Worm (Caenorhabditis elegans): ENCODE measurements around the gene pck-1.

pck-1 gene

DNA sequence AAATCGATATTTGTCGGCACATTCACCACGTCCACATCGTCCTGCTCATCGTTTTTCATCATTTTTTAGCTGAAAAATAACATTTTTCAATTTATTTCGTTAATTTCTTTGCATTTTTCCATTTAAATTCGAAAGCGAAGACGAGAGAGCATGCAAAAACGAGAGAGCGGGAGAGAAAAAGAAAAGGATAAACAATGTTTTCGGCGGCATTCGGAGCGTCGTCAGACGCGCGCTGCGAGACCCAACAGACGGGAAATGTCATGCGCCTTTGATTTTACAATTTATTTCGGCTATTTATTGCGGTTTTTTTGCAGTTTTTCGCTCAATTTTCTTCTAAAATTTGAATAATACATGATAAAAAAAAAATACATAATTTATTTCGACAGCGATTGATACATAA lies 20.3 kb upstream of the pck-1 start, which contains the start of gene attf-3 (continued):
- no peak for TF ChIP-seq unc-130 (GFP tag; optimal IDR thresholded peaks at IDR 0.05)
- peak; percentile 59 for TF ChIP-seq snpc-3.4 (tag; optimal IDR thresholded peaks at IDR 0.05)
- peak; percentile 77 for TF ChIP-seq B0019.2 (GFP tag; conservative IDR thresholded peaks at IDR 0.05)
- TF ChIP-seq nfya-2 (GFP tag; IDR thresholded peaks at IDR 0.05), result no peak
- TF ChIP-seq ekl-4 (GFP tag; IDR thresholded peaks at IDR 0.05), result peak; percentile 48; the same call in 1 of the 2 replicates
- peak; percentile 15 for TF ChIP-seq snpc-1.1 (tag; optimal IDR thresholded peaks at IDR 0.05; ENCODE audit: insufficient read depth)
- no peak for TF ChIP-seq Y67H2A.10 (GFP tag; conservative IDR thresholded peaks at IDR 0.05)
- no peak for TF ChIP-seq rcor-1 (GFP tag; IDR thresholded peaks at IDR 0.05)
- TF ChIP-seq ztf-3 (GFP tag; optimal IDR thresholded peaks at IDR 0.05), result no peak
- TF ChIP-seq rpc-1 (optimal IDR thresholded peaks at IDR 0.05), result no peak
- no peak for TF ChIP-seq rpc-1 (tag; optimal IDR thresholded peaks at IDR 0.05)
- TF ChIP-seq C17E4.6 (GFP tag; IDR thresholded peaks at IDR 0.05), result no peak
- TF ChIP-seq madf-8 (GFP tag; conservative IDR thresholded peaks at IDR 0.05), result peak; percentile 56
- TF ChIP-seq xnd-1 (tag; optimal IDR thresholded peaks at IDR 0.05), result no peak
- TF ChIP-seq B0336.3 (GFP tag; IDR thresholded peaks at IDR 0.05), result 0 out of 2 replicates have a peak, but pooled peaks have one; percentile 30
- TF ChIP-seq snpc-1.3 (tag; optimal IDR thresholded peaks at IDR 0.05; ENCODE audit: insufficient read depth), result peak; percentile 36
- TF ChIP-seq unc-62 (GFP tag; optimal IDR thresholded peaks at IDR 0.05), result no peak
- peak; percentile 54 for TF ChIP-seq madf-10 (tag; optimal IDR thresholded peaks at IDR 0.05)
- TF ChIP-seq D2030.7 (GFP tag; IDR thresholded peaks at IDR 0.05), result peak; percentile 95
- no peak for TF ChIP-seq Y79H2A.3 (GFP tag; conservative IDR thresholded peaks at IDR 0.05)
- no peak for TF ChIP-seq T07F8.4 (tag; optimal IDR thresholded peaks at IDR 0.05)
- TF ChIP-seq Y53F4B.3 (GFP tag; IDR thresholded peaks at IDR 0.05), result no peak
- peak; percentile 58 for TF ChIP-seq tbp1 (GFP tag; optimal IDR thresholded peaks at IDR 0.05)
- TF ChIP-seq madf-6 (GFP tag; IDR thresholded peaks at IDR 0.05), result peak; percentile 78
- TF ChIP-seq fkh-3 (tag; optimal IDR thresholded peaks at IDR 0.05), result no peak
- no peak for TF ChIP-seq mxl-1 (tag; optimal IDR thresholded peaks at IDR 0.05)
- no peak for TF ChIP-seq dpff-1 (tag; optimal IDR thresholded peaks at IDR 0.05)
- no peak for TF ChIP-seq tbx-9 (tag; optimal IDR thresholded peaks at IDR 0.05; ENCODE audit: borderline replicate concordance)
- TF ChIP-seq nhr-179 (tag; optimal IDR thresholded peaks at IDR 0.05), result no peak
- TF ChIP-seq ztf-22 (GFP tag; optimal IDR thresholded peaks at IDR 0.05), result no peak
- TF ChIP-seq gei-17 (GFP tag; optimal IDR thresholded peaks at IDR 0.05), result no peak
- no peak for TF ChIP-seq ztf-6 (GFP tag; IDR thresholded peaks at IDR 0.05)
- TF ChIP-seq ztf-25 (GFP tag; IDR thresholded peaks at IDR 0.05), result no peak
- no peak for TF ChIP-seq F37B4.10 (GFP tag; IDR thresholded peaks at IDR 0.05)
- no peak for TF ChIP-seq lsy-27 (tag; optimal IDR thresholded peaks at IDR 0.05; ENCODE audit: borderline replicate concordance, insufficient read depth)
- no peak for TF ChIP-seq ceh-79 (tag; optimal IDR thresholded peaks at IDR 0.05)
- TF ChIP-seq rec-8 (tag; optimal IDR thresholded peaks at IDR 0.05), result no peak
- no peak for TF ChIP-seq lin-40 (tag; optimal IDR thresholded peaks at IDR 0.05)
- TF ChIP-seq die-1 (tag; optimal IDR thresholded peaks at IDR 0.05), result no peak
- no peak for TF ChIP-seq F57A8.1 (GFP tag; optimal IDR thresholded peaks at IDR 0.05)
- TF ChIP-seq ccch-3 (GFP tag; optimal IDR thresholded peaks at IDR 0.05), result no peak
- peak; percentile 93 for TF ChIP-seq F33H1.4 (GFP tag; IDR thresholded peaks at IDR 0.05)
- peak; percentile 94 for TF ChIP-seq hmg-1.2 (GFP tag; IDR thresholded peaks at IDR 0.05)
- no peak for TF ChIP-seq bed-2 (GFP tag; IDR thresholded peaks at IDR 0.05)
- TF ChIP-seq mcd-1 (GFP tag; IDR thresholded peaks at IDR 0.05), result peak; percentile 48; the same call in 1 of the 2 replicates
